Worm (Caenorhabditis elegans) whole organism, late embryonic: ENCODE data around the gene bec-1.

Source experiments
- K09A11.1 ChIP-seq: sonication (generic microtip); optimal IDR thresholded peaks from 2 replicates; lab custom pipeline; 2017; ENCODE audit warnings: antibody characterized with exemption, mild to moderate bottlenecking, missing genetic modification characterization, missing compliant biosample characterization; ENCODE audit not compliant: insufficient read depth
- fkh-10 ChIP-seq: fragments of 150-350 bp; optimal IDR thresholded peaks from 2 replicates; lab custom pipeline; 2014; ENCODE audit warnings: missing biosample characterization, missing genetic modification reagents, missing genetic modification characterization
- hlh-8 ChIP-seq: sonication (generic microtip); optimal IDR thresholded peaks from 2 replicates; lab custom pipeline; 2016; ENCODE audit warnings: missing genotype, missing genetic modification characterization, missing compliant biosample characterization
- nfya-1 ChIP-seq: sonication (generic microtip); optimal IDR thresholded peaks from 2 replicates; lab custom pipeline; 2017; ENCODE audit warnings: missing genetic modification characterization, mild to moderate bottlenecking, missing compliant biosample characterization, antibody characterized with exemption, moderate library complexity
- nhr-11 ChIP-seq: fragments of 150-350 bp; optimal IDR thresholded peaks from 2 replicates; lab custom pipeline; 2014; ENCODE audit warnings: missing biosample characterization, missing genetic modification characterization
- pag-3 ChIP-seq: sonication (generic microtip); optimal IDR thresholded peaks from 2 replicates; lab custom pipeline; 2016; ENCODE audit warnings: missing compliant biosample characterization, missing genetic modification characterization, borderline replicate concordance
- pha-4 ChIP-seq: fragments of 150-350 bp; optimal IDR thresholded peaks from 2 replicates; lab custom pipeline; 2018; ENCODE audit warnings: missing biosample characterization, missing genetic modification reagents, missing genetic modification characterization
- sdc-2 ChIP-seq: sonication (generic microtip); optimal IDR thresholded peaks from 2 replicates; lab custom pipeline; 2016; ENCODE audit warnings: missing genotype, missing genetic modification characterization, missing compliant biosample characterization
- sox-2 ChIP-seq: fragments of 200-800 bp; sonication (Bioruptor generic); IDR thresholded peaks from 2 replicates; pipeline ENCODE4 v1.3.6; 2022; ENCODE audit warnings: missing genetic modification reagents, missing genetic modification characterization, missing compliant biosample characterization

DNA sequence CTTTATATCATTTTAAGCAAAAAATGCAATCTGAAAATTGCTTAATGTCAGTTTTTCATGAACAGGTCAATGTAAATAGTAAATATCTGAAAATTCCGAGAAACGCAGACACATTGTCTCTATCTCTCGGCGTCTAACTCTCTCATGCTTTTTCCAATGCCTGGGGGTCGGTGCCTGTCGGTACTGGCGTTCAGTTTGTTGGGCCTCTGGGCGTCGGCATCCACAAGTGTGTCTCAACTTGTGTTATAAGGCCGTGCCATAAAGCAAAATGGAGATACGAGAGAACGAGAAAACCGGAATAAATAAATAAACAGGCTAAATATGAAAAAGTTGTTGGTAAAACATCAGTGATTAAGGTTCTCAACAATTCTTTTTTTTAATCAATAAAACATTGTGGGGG, 3.0 kb upstream of the bec-1 start:
- no peak for TF ChIP-seq sox-2 (GFP tag; lab: Robert Waterston, UW)
- no peak for TF ChIP-seq nfya-1 (tag; lab: Kevin White, UChicago)
- TF ChIP-seq fkh-10 (GFP tag; lab: Kevin White, UChicago): no peak
- TF ChIP-seq K09A11.1 (tag; lab: Kevin White, UChicago): no peak
- no peak for TF ChIP-seq nhr-11 (tag; lab: Kevin White, UChicago)
- TF ChIP-seq hlh-8: no peak
- TF ChIP-seq sdc-2 (tag; lab: Kevin White, UChicago): no peak
- TF ChIP-seq pag-3 (tag; lab: Kevin White, UChicago): no peak
- TF ChIP-seq pha-4 (tag; lab: Kevin White, UChicago): no peak
